Fruit fly (Drosophila melanogaster) ovary, adult (tissue): ENCODE measurements around the gene sina.

ENCODE experiments used
- CG17801 ChIP-seq: fragments of 200-800 bp; optimal IDR thresholded peaks from 2 replicates; lab custom pipeline; 2019; ENCODE audit warnings: missing biosample characterization, mild to moderate bottlenecking, missing genetic modification characterization, moderate library complexity; ENCODE audit not compliant: partially characterized antibody

The sina gene

dm6 chr3L:16840540-16840939 is 13.0 kb upstream of the sina start:
- TF ChIP-seq CG17801 (GFP tag; lab: Kevin White, UChicago) = no peak

DNA sequence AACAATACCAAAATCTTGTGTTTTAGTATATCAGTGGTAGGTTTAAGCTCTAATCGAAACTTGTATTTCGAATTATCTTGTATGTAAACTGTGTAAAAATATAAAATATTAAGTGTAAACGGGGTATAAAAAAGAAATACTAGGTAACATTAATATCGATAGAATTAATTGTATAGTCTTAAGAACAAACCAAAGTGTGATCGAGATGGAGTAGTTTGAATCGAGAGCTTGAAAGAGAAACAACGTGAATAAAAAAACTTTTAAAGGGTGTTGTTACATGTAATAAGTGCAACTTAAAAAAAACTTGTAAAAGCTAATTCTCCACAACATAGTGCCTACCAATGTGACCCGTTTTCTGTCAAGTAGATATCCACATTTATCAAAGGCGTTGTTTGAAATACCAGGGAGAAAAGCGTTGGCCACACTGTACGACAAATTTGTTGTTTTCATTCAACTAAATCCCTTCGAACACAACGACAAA is 11.4 kb upstream of the sina start, which contains the start of gene TSG101:
TSS of gene TSG101 (plus strand) at position 208 of the 481 bp plus-strand sequence.
- peak; percentile 4 for TF ChIP-seq CG17801 (GFP tag; lab: Kevin White, UChicago)

dm6 chr3L:16842952-16843351 is 10.6 kb upstream of the sina start:
- TF ChIP-seq CG17801 (GFP tag; lab: Kevin White, UChicago) = no peak

DNA sequence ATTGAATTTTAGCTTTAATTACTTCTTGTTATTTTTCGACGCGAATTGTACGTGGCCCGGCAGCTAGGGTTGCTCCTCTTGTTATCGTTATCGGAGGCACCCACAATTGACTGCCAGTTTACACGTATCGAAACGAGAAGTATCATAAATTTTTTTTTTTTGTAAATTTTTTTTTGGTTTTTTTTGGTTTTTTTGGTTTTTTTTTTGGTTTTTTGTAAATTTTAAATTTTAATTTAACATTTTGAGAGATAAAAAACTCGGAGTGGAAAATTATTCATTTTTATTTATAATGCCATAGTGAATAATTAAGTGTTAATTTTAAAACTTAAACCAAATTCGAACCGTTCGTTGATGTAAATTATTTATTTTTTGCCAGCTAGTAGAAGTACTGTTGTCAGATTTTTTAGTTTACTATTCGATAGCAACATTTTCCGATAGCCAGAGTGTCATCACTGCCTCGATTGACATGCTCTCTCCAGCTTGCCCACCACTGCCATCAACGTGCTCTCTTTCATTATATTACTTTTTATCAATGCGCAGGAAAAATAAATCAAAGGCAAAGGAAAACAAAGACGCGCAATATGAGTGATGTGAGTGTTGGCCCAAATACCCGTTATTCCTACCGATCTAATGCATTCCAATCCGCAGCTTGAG is 8.5 kb upstream of the sina start, which contains the start of the genes kud and Zcchc7:
TSS of gene kud (minus strand) at position 72 of the 654 bp plus-strand sequence.
TSS of gene Zcchc7 (plus strand) at position 467 of the 654 bp plus-strand sequence.
- TF ChIP-seq CG17801 (GFP tag; lab: Kevin White, UChicago) = peak; percentile 76

DNA sequence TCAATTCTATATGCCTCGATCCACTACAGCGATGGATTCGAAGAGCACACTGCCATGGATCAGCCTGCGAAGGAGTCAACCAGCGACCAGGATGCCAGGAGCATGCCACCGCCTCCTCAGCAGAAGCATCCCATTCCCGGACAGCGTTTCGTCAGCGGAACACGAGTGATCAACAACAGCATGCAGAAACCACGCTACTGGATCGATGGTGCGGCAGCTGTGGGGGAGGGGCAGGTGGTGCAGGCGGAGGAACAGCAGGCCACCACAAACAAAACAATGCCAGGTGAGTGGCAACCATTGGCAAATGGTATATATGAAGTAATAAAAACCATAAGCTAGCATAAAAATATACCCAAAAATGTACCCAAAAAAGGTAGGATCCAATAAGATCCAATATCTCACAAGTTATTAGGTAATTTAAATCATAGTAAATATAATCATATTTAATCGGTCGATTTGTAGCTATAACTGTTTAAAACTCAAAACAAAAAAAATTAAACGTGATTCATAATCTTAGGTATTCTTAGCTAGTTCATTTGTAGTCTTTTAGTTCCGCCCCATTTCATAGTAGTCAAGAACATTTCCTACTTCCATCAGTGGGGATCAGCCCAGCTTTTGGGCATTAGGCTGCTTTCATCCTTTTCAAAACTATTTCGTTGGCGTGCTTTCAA is 7.8 kb upstream of the sina start, which contains the start of gene CG32161:
TSS of gene CG32161 (plus strand) at position 621 of the 671 bp plus-strand sequence.
- TF ChIP-seq CG17801 (GFP tag; lab: Kevin White, UChicago) = no peak

- no peak for TF ChIP-seq CG17801 (GFP tag; lab: Kevin White, UChicago)
These were observed 2.0 kb upstream of the sina start for dm6 chr3L:16851566-16851965.

DNA sequence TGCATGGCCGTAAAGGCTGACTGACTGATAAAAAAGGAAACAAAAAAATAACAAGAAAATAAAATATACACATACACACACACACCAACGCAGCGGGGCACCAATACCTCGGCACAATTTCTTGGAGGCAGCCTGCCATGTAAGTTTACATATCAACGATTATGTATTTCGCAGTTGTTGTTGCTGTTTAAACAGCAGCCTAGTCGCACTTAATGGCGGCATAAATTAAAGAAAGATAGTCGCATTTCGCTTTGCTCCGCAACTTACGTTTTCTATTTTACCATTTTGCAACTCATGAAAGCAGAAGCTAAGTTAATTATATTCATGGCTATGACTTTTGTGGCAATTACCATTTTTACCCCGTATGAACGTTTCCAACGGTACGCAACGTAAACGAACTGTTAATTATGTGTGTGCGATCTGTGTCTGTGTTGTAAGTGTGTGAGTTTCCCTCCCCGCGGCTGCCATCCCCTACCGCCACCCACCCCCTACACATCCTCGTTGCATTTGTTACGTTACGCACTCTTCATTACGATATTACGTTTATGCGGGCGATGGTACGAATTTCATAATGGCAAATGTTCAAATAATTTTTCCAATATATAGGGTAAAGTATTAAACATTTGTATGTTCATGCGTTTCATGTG is 959 bp downstream of the sina start:
- no peak for TF ChIP-seq CG17801 (GFP tag; lab: Kevin White, UChicago)

DNA sequence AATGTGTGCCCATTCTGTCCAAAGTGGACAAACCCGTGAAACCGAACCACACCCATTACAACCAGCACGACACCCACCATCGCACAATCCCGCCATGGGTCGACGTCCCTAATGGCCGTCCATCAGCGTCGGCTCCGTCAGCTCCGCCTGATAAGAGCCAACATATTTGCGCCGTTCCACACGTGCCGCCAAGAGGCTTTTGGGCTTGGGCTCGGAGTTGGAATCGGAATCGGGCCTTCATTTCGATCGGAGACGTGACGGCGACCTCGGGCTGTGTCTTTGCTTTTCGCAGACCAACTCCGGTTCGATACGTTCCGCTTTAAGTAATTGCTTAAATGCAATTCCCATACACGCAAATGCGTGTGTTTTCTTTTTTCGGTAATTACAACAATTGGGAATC is 1.7 kb downstream of the sina start:
- no peak for TF ChIP-seq CG17801 (GFP tag; lab: Kevin White, UChicago)

dm6 chr3L:16858780-16859179 is 5.2 kb downstream of the sina start, which contains the start of gene sinah:
Gene sinah, plus strand, starts transcription at chr3L:16859080.
- no peak for TF ChIP-seq CG17801 (GFP tag; lab: Kevin White, UChicago)

dm6 chr3L:16860322-16860721 is 6.8 kb downstream of the sina start, which contains the start of gene CG13029:
Gene CG13029, plus strand, starts transcription at chr3L:16860622.
- no peak for TF ChIP-seq CG17801 (GFP tag; lab: Kevin White, UChicago)

DNA sequence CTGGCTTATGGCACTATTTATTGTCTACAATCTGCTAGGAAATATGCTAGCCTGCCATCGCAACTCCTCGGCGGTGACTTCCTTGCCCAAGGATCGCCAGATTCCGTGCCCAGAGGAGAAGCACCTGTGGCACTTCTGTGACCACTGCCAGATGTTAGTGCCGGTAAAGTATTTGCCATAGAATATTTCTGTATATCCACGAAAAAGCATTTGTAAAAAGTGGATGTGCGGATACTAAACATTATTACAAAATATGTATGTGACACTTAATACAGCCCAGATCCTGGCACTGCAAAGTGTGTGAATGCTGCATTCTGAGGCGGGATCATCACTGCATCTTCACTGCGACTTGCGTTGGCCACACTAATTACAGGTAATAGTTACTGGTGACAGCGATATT is 7.3 kb downstream of the sina start:
- TF ChIP-seq CG17801 (GFP tag; lab: Kevin White, UChicago) = no peak

DNA sequence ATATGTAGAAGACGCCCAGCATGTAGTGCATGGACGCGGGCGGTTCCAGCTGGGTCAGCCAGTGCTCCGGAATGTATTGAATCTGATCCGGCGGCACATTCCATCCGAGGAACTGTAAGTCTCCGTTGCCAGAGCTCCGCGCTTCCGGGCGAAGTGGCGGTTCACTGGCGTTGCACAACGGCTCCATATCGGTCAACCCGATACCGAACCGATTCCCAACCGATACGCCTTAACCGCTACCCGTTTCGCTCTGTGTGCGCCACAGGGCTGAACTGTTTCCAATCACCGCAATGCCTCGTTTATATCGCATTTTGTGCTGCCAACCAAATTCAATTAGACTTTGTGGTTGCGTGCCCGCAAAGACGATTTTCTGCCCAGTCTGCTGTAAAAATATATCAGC is 8.7 kb downstream of the sina start, which contains the start of gene Rh4:
TSS of gene Rh4 (minus strand) at position 234 of the 400 bp plus-strand sequence.
- TF ChIP-seq CG17801 (GFP tag; lab: Kevin White, UChicago) = no peak

dm6 chr3L:16862958-16863357 is 9.4 kb downstream of the sina start, which contains the start of gene CG9951:
Gene CG9951, plus strand, starts transcription at chr3L:16863164.
- no peak for TF ChIP-seq CG17801 (GFP tag; lab: Kevin White, UChicago)

DNA sequence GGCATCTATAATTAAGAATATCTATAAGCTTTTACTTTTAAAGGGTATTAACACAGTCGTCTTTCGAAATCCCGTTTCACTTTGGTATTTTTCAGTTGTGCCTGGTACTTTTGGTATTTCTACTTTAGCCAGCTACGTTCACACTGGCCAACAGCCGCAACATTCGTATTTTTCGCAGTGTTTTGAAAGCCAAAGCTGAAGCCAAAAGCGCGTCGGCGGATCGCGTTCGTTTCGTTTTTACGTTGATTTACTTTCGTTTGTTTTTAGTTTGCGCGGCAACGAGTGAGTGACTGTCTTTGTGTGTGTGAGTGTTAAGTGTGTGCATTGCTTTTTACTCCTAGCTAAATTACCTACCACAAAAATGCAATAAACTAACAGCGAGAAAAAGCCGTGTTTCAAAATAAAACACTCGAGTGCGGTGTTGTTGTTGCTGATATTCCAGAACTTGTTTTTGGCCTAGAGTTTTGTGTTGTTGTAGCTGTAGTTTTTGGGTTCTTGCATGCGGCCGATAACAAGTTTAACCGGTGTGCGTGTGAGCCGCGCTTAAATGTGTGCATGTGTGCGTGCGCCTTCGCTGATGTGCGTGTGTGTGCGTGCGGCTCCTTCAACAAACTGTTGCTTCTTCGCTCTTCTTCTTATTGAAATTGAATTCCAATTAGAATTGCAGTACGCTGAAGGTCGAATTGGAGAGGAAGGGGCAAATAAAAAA is 11.7 kb downstream of the sina start, which contains the start of gene Lmpt:
TSS of gene Lmpt (plus strand) at position 173 of the 709 bp plus-strand sequence.
- peak; percentile 62 for TF ChIP-seq CG17801 (GFP tag; lab: Kevin White, UChicago)
